Worm (Caenorhabditis elegans): ENCODE data around the gene cfp-1.
A peak's percentile ranks its signal among the peaks of the same experiment; 100 is the strongest.

Gene cfp-1

ce11 chrIV:14033752-14034570 is 43.3 kb upstream of the cfp-1 start (continued):
- TF ChIP-seq ceh-32 (tag; optimal IDR thresholded peaks at IDR 0.05; ENCODE audit: poor library complexity), result peak; percentile 14
- peak; percentile 49 for TF ChIP-seq nhr-77 (tag; optimal IDR thresholded peaks at IDR 0.05)
- peak; percentile 67; the same call in 1 of the 2 replicates for TF ChIP-seq tag-97 (GFP tag; IDR thresholded peaks at IDR 0.05)
- peak; percentile 70 for TF ChIP-seq nhr-48 (tag; optimal IDR thresholded peaks at IDR 0.05)
- peak; percentile 90 for TF ChIP-seq hlh-11 (tag; optimal IDR thresholded peaks at IDR 0.05)
- TF ChIP-seq dmd-9 (GFP tag; IDR thresholded peaks at IDR 0.05), result peak; percentile 5; the same call in 1 of the 2 replicates
- peak; percentile 82 for TF ChIP-seq hlh-30 (tag; optimal IDR thresholded peaks at IDR 0.05; ENCODE audit: insufficient read depth)
- TF ChIP-seq sdz-12 (GFP tag; optimal IDR thresholded peaks at IDR 0.05), result peak; percentile 83
- peak; percentile 87 for TF ChIP-seq nhr-111 (GFP tag; optimal IDR thresholded peaks at IDR 0.05)
- no peak; the same call in none of the 2 replicates for TF ChIP-seq nhr-41 (GFP tag; IDR thresholded peaks at IDR 0.05)
- peak in 1 of 2 experiments; percentile 48 for TF ChIP-seq unc-62 (GFP tag; optimal IDR thresholded peaks at IDR 0.05 in 1 of 2)
- no peak for TF ChIP-seq unc-62 (tag; optimal IDR thresholded peaks at IDR 0.05)
- peak; percentile 83 for TF ChIP-seq daf-19 (GFP tag; conservative IDR thresholded peaks at IDR 0.05)
- TF ChIP-seq hif-1 (tag; optimal IDR thresholded peaks at IDR 0.05), result peak in 1 of 2 experiments; percentile 56
- no peak for TF ChIP-seq arid-1 (GFP tag; conservative IDR thresholded peaks at IDR 0.05)
- peak; percentile 81 for TF ChIP-seq egl-43 (GFP tag; IDR thresholded peaks at IDR 0.05)
- TF ChIP-seq zip-11 (GFP tag; IDR thresholded peaks at IDR 0.05), result no peak
- TF ChIP-seq pha-4 (GFP tag; IDR thresholded peaks at IDR 0.05), result peak; percentile 75
- TF ChIP-seq pha-4 (tag; optimal IDR thresholded peaks at IDR 0.05), result peak; percentile 77
- TF ChIP-seq mxl-3 (GFP tag; optimal IDR thresholded peaks at IDR 0.05), result peak; percentile 90
- no peak for TF ChIP-seq mes-2 (tag; optimal IDR thresholded peaks at IDR 0.05; ENCODE audit: poor library complexity, severe bottlenecking)
- peak; percentile 63 for TF ChIP-seq spr-3 (GFP tag; optimal IDR thresholded peaks at IDR 0.05)
- TF ChIP-seq duxl-1 (tag; optimal IDR thresholded peaks at IDR 0.05; ENCODE audit: poor library complexity), result peak; percentile 68
- peak; percentile 61 for TF ChIP-seq jun-1 (tag; optimal IDR thresholded peaks at IDR 0.05)

ce11 chrIV:14034571-14034954 is 42.7 kb upstream of the cfp-1 start:
- no peak for TF ChIP-seq F37D6.2 (tag; optimal IDR thresholded peaks at IDR 0.05)
- TF ChIP-seq nhr-41 (GFP tag; IDR thresholded peaks at IDR 0.05), result no peak
- no peak for TF ChIP-seq nhr-102 (tag; optimal IDR thresholded peaks at IDR 0.05)

- no peak for TF ChIP-seq daf-16 (GFP tag; optimal IDR thresholded peaks at IDR 0.05)
- no peak for TF ChIP-seq daf-16 (tag; optimal IDR thresholded peaks at IDR 0.05)
- TF ChIP-seq fos-1 (tag; optimal IDR thresholded peaks at IDR 0.05), result no peak
- no peak for TF ChIP-seq F44E2.7 (GFP tag; IDR thresholded peaks at IDR 0.05)
- TF ChIP-seq jun-1 (tag; optimal IDR thresholded peaks at IDR 0.05), result no peak
- TF ChIP-seq zip-11 (GFP tag; IDR thresholded peaks at IDR 0.05), result no peak
- TF ChIP-seq nhr-42 (GFP tag; IDR thresholded peaks at IDR 0.05), result no peak
- no peak for TF ChIP-seq cey-2 (tag; optimal IDR thresholded peaks at IDR 0.05; ENCODE audit: borderline replicate concordance, insufficient read depth)
- TF ChIP-seq saeg-2 (GFP tag; IDR thresholded peaks at IDR 0.05), result no peak
- no peak for TF ChIP-seq R02D3.7 (tag; optimal IDR thresholded peaks at IDR 0.05)
- TF ChIP-seq nhr-48 (tag; optimal IDR thresholded peaks at IDR 0.05), result no peak
- no peak for TF ChIP-seq pha-4 (GFP tag; IDR thresholded peaks at IDR 0.05)
- TF ChIP-seq pha-4 (tag; optimal IDR thresholded peaks at IDR 0.05), result no peak
Measured at ce11 chrIV:14043680-14044079, 33.6 kb upstream of the cfp-1 start, which contains the start of gene Y37A1B.7. TSS of gene Y37A1B.7 (minus strand) at chrIV:14043780.

Measured in whole organism, L4 larva.